Worm (Caenorhabditis elegans) whole organism, midembryonic: ENCODE results near the gene srx-74.

Source experiments
- T22C8.4 ChIP-seq: fragments of 200-800 bp; sonication (Bioruptor generic); IDR thresholded peaks from 2 replicates; pipeline ENCODE4 v1.3.6; 2022; ENCODE audit warnings: missing genetic modification characterization, missing compliant biosample characterization
- flt-1 ChIP-seq: fragments of 200-800 bp; sonication (Bioruptor generic); IDR thresholded peaks from 2 replicates; pipeline ENCODE4 v1.3.6; 2022; ENCODE audit warnings: missing genetic modification characterization, missing compliant biosample characterization
- ref-1 ChIP-seq: fragments of 200-800 bp; sonication (Bioruptor generic); conservative IDR thresholded peaks from 2 replicates; pipeline ENCODE4 v1.3.6; 2022; ENCODE audit warnings: missing genetic modification reagents, missing genetic modification characterization, missing compliant biosample characterization
- tab-1 ChIP-seq: fragments of 200-800 bp; sonication (Bioruptor generic); IDR thresholded peaks from 2 replicates; pipeline ENCODE4 v1.3.6; 2022; ENCODE audit warnings: missing genetic modification characterization, missing compliant biosample characterization
- ztf-23 ChIP-seq: fragments of 200-800 bp; sonication (Bioruptor generic); IDR thresholded peaks from 2 replicates; pipeline ENCODE4 v1.3.6; 2022; ENCODE audit warnings: missing genetic modification reagents, missing genetic modification characterization, missing compliant biosample characterization

DNA sequence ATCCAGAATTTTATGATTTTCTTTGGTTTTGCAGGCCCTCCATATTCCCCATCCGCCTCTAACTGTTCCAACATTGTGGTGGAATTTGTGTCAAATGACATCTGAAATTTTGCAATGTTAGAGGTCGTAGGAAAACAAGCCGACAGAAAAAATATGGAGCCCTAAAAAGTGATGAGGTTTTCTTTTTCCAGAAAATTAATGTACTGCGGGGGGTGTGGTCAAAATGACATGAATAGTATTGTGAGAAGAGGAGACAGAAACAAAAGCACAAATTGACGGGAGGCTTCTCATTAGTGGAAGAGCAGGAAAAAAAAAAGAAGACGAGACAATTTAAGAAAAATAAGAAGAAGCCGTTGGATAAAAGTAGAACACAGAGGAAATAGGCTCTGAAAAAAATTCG is 37.9 kb upstream of the srx-74 start, which contains the start of gene ZC266.1:
- TF ChIP-seq tab-1, result no peak
- TF ChIP-seq flt-1 (GFP tag; lab: Robert Waterston, UW), result no peak
- TF ChIP-seq T22C8.4 (GFP tag; lab: Robert Waterston, UW), result no peak
- no peak for TF ChIP-seq ref-1
- no peak for TF ChIP-seq ztf-23 (GFP tag; lab: Robert Waterston, UW)
